Worm (Caenorhabditis elegans) whole organism, L4 larva: ENCODE measurements around the gene twk-3.

Experiments
- F26F4.8 ChIP-seq: fragments of 200-800 bp; sonication (Bioruptor generic); conservative IDR thresholded peaks from 2 replicates; pipeline ENCODE4 v1.3.6; 2022; ENCODE audit warnings: missing genetic modification characterization, missing compliant biosample characterization
- F37D6.2 ChIP-seq: sonication (generic microtip); optimal IDR thresholded peaks from 2 replicates; lab custom pipeline; 2016; ENCODE audit warnings: mild to moderate bottlenecking, missing genetic modification characterization, missing compliant biosample characterization
- F44E2.7 ChIP-seq: fragments of 200-800 bp; sonication (Bioruptor generic); IDR thresholded peaks from 2 replicates; pipeline ENCODE4 v2.1.2; 2022; ENCODE audit warnings: missing genetic modification characterization, missing compliant biosample characterization
- R02D3.7 ChIP-seq: fragments of 150-350 bp; sonication (generic microtip); optimal IDR thresholded peaks from 3 replicates; lab custom pipeline; 2014; ENCODE audit warnings: missing biosample characterization, missing genetic modification characterization
- T20F7.1 ChIP-seq: fragments of 200-800 bp; sonication (Bioruptor generic); optimal IDR thresholded peaks from 2 replicates; lab custom pipeline; 2018; ENCODE audit warnings: mild to moderate bottlenecking, missing genetic modification characterization, missing compliant biosample characterization
- Y48G9A.11 ChIP-seq: fragments of 200-800 bp; sonication (Bioruptor generic); IDR thresholded peaks from 2 replicates; pipeline ENCODE4 v1.3.6; 2022; ENCODE audit warnings: missing genetic modification reagents, missing genetic modification characterization, missing compliant biosample characterization
- aly-2 ChIP-seq: sonication (generic microtip); optimal IDR thresholded peaks from 2 replicates; lab custom pipeline; 2018; ENCODE audit warnings: missing biosample characterization, missing genetic modification characterization
- ceh-20 ChIP-seq: fragments of 200-800 bp; sonication (Bioruptor generic); IDR thresholded peaks from 2 replicates; pipeline ENCODE4 v1.3.6; 2022; ENCODE audit warnings: missing genetic modification reagents, missing genetic modification characterization, missing compliant biosample characterization
- ceh-28 ChIP-seq: fragments of 150-350 bp; optimal IDR thresholded peaks from 2 replicates; lab custom pipeline; 2014; ENCODE audit warnings: missing biosample characterization, missing genetic modification reagents, missing genetic modification characterization
- ces-1 ChIP-seq: fragments of 150-350 bp; sonication (generic microtip); optimal IDR thresholded peaks from 4 replicates; lab custom pipeline; 2014; ENCODE audit warnings: missing biosample characterization, missing genetic modification reagents, missing genetic modification characterization
- daf-16 ChIP-seq, 3 experiments: sonication (generic microtip); optimal IDR thresholded peaks; 2 replicates each; lab custom pipeline; 2016 to 2017; ENCODE audit warnings: missing genetic modification characterization in 3 of 3, missing genetic modification reagents in 3 of 3, mild to moderate bottlenecking in 2 of 3, missing compliant biosample characterization in 2 of 3, missing biosample characterization in 1 of 3, moderate library complexity in 1 of 3
- daf-8 ChIP-seq: fragments of 200-800 bp; sonication (Bioruptor generic); IDR thresholded peaks from 2 replicates; pipeline ENCODE4 v1.3.6; 2022; ENCODE audit warnings: missing genetic modification characterization, missing compliant biosample characterization
- dpl-1 ChIP-seq: fragments of 150-350 bp; optimal IDR thresholded peaks from 2 replicates; lab custom pipeline; 2014; ENCODE audit warnings: missing biosample characterization, missing genetic modification reagents, missing genetic modification characterization
- duxl-1 ChIP-seq: sonication (generic microtip); optimal IDR thresholded peaks from 2 replicates; lab custom pipeline; 2016; ENCODE audit warnings: mild to moderate bottlenecking, missing genetic modification characterization, moderate library complexity, missing compliant biosample characterization; ENCODE audit not compliant: poor library complexity
- dve-1 ChIP-seq: sonication (generic microtip); optimal IDR thresholded peaks from 2 replicates; lab custom pipeline; 2017; ENCODE audit warnings: antibody characterized with exemption, mild to moderate bottlenecking, missing genetic modification characterization, missing compliant biosample characterization; ENCODE audit not compliant: insufficient read depth
- egl-43 ChIP-seq: fragments of 200-800 bp; sonication (Bioruptor generic); IDR thresholded peaks from 2 replicates; pipeline ENCODE4 v1.3.6; 2022; ENCODE audit warnings: missing genetic modification reagents, missing genetic modification characterization, missing compliant biosample characterization
- fos-1 ChIP-seq: fragments of 150-350 bp; optimal IDR thresholded peaks from 2 replicates; lab custom pipeline; 2014; ENCODE audit warnings: missing biosample characterization, missing genetic modification characterization
- gei-8 ChIP-seq: fragments of 200-800 bp; sonication (Bioruptor generic); optimal IDR thresholded peaks from 2 replicates; lab custom pipeline; 2018; ENCODE audit warnings: mild to moderate bottlenecking, missing genetic modification characterization, missing compliant biosample characterization
- hif-1 ChIP-seq, 2 experiments: sonication (generic microtip); optimal IDR thresholded peaks; 2 replicates each; lab custom pipeline; 2016 to 2017; ENCODE audit warnings: missing compliant biosample characterization in 2 of 2, missing genetic modification characterization in 2 of 2, missing genetic modification reagents in 2 of 2, missing genotype in 2 of 2, mild to moderate bottlenecking in 1 of 2
- hlh-30 ChIP-seq: sonication (generic microtip); optimal IDR thresholded peaks from 2 replicates; lab custom pipeline; 2017; ENCODE audit warnings: antibody characterized with exemption, mild to moderate bottlenecking, missing genetic modification characterization, missing compliant biosample characterization; ENCODE audit not compliant: insufficient read depth
- hmg-1.1 ChIP-seq: fragments of 200-800 bp; sonication (Bioruptor generic); IDR thresholded peaks from 2 replicates; pipeline ENCODE4 v1.3.6; 2022; ENCODE audit warnings: missing genetic modification reagents, missing genetic modification characterization, missing compliant biosample characterization
- lin-1 ChIP-seq: fragments of 200-800 bp; sonication (Bioruptor generic); IDR thresholded peaks from 2 replicates; pipeline ENCODE4 v1.3.6; 2022; ENCODE audit warnings: missing genetic modification reagents, missing genetic modification characterization, missing compliant biosample characterization
- lsy-2 ChIP-seq, 2 experiments: fragments of 150-350 bp in 1 of 2; sonication (generic microtip) in 1 of 2; optimal IDR thresholded peaks; 2 replicates each; lab custom pipeline; 2014 to 2017; ENCODE audit warnings: missing biosample characterization in 2 of 2, missing genetic modification characterization in 2 of 2
- mxl-3 ChIP-seq: fragments of 200-800 bp; sonication (Bioruptor generic); optimal IDR thresholded peaks from 2 replicates; lab custom pipeline; 2018; ENCODE audit warnings: mild to moderate bottlenecking, missing genetic modification characterization, missing compliant biosample characterization
- nhr-10 ChIP-seq: fragments of 150-350 bp; optimal IDR thresholded peaks from 2 replicates; lab custom pipeline; 2014; ENCODE audit warnings: missing biosample characterization, missing genetic modification characterization
- nhr-28 ChIP-seq: fragments of 150-350 bp; optimal IDR thresholded peaks from 2 replicates; lab custom pipeline; 2014; ENCODE audit warnings: missing biosample characterization, missing genetic modification characterization
- nhr-41 ChIP-seq: fragments of 200-800 bp; sonication (Bioruptor generic); IDR thresholded peaks from 2 replicates; pipeline ENCODE4 v1.3.6; 2022; ENCODE audit warnings: missing genetic modification reagents, missing genetic modification characterization, missing compliant biosample characterization
- pha-4 ChIP-seq, 2 experiments: fragments of 150-350 bp in 1 of 2; fragments of 200-800 bp in 1 of 2; sonication (Bioruptor generic) in 1 of 2; IDR thresholded peaks in 1 of 2; optimal IDR thresholded peaks in 1 of 2; 2 replicates each; pipeline versions ENCODE4 v1.3.6 to Lab custom; 2014 to 2022; ENCODE audit warnings: missing genetic modification characterization in 2 of 2, missing genetic modification reagents in 2 of 2, missing biosample characterization in 1 of 2, missing compliant biosample characterization in 1 of 2
- pqm-1 ChIP-seq: sonication (generic microtip); optimal IDR thresholded peaks from 2 replicates; lab custom pipeline; 2017; ENCODE audit warnings: missing biosample characterization, missing genetic modification characterization
- skn-1 ChIP-seq: fragments of 150-350 bp; optimal IDR thresholded peaks from 2 replicates; lab custom pipeline; 2014; ENCODE audit warnings: missing biosample characterization, missing genetic modification characterization
- unc-62 ChIP-seq, 3 experiments: fragments of 150-350 bp in 1 of 3; sonication (generic microtip); optimal IDR thresholded peaks in 2 of 3; peaks in 1 of 3; 1 replicate in 1 of 3; 2 replicates in 2 of 3; lab custom pipeline; 2014 to 2017; ENCODE audit warnings: missing biosample characterization in 3 of 3, missing genetic modification characterization in 3 of 3, missing genetic modification reagents in 3 of 3, missing genotype in 1 of 3

Gene twk-3

ce11 chrII:8181437-8181836, 31.1 kb downstream of the twk-3 start, which contains the start of gene dylt-3:
Gene dylt-3 (plus strand): TSS chrII:8181737.
- TF ChIP-seq pha-4 (GFP tag; IDR thresholded peaks at IDR 0.05; lab: Robert Waterston, UW) = no peak
- no peak for TF ChIP-seq pha-4 (tag; optimal IDR thresholded peaks at IDR 0.05; lab: Kevin White, UChicago)
- no peak for TF ChIP-seq daf-16 (GFP tag; optimal IDR thresholded peaks at IDR 0.05; lab: Kevin White, UChicago)
- no peak for TF ChIP-seq daf-16 (tag; optimal IDR thresholded peaks at IDR 0.05; lab: Kevin White, UChicago)
- no peak for TF ChIP-seq gei-8 (GFP tag; lab: Kevin White, UChicago)
- no peak for TF ChIP-seq duxl-1 (tag; lab: Kevin White, UChicago)
- TF ChIP-seq nhr-41 (GFP tag; lab: Robert Waterston, UW) = no peak
- no peak for TF ChIP-seq mxl-3 (GFP tag; lab: Kevin White, UChicago)
- no peak for TF ChIP-seq R02D3.7 (tag; lab: Kevin White, UChicago)
- no peak for TF ChIP-seq dpl-1 (GFP tag; lab: Kevin White, UChicago)
- TF ChIP-seq F44E2.7 (GFP tag; lab: Robert Waterston, UW) = no peak
- TF ChIP-seq pqm-1 (tag; lab: Kevin White, UChicago) = no peak
- no peak for TF ChIP-seq F37D6.2 (tag; lab: Kevin White, UChicago)
- no peak for TF ChIP-seq ceh-28 (tag; lab: Kevin White, UChicago)
- TF ChIP-seq hif-1 (tag; optimal IDR thresholded peaks at IDR 0.05; lab: Kevin White, UChicago) = no peak
- TF ChIP-seq hmg-1.1 (GFP tag; lab: Robert Waterston, UW) = no peak
- TF ChIP-seq nhr-10 (tag; lab: Kevin White, UChicago) = no peak
- TF ChIP-seq ces-1 (GFP tag; lab: Kevin White, UChicago) = no peak
- no peak for TF ChIP-seq egl-43 (GFP tag; lab: Robert Waterston, UW)
- no peak for TF ChIP-seq fos-1 (tag; lab: Kevin White, UChicago)

- TF ChIP-seq T20F7.1 = no peak
- no peak for TF ChIP-seq F26F4.8 (GFP tag; lab: Robert Waterston, UW)
- TF ChIP-seq daf-8 (GFP tag; lab: Robert Waterston, UW) = no peak
- no peak for TF ChIP-seq daf-16 (GFP tag; optimal IDR thresholded peaks at IDR 0.05; lab: Kevin White, UChicago)
- no peak for TF ChIP-seq daf-16 (tag; optimal IDR thresholded peaks at IDR 0.05; lab: Kevin White, UChicago)
- no peak for TF ChIP-seq ceh-20 (GFP tag; lab: Robert Waterston, UW)
- TF ChIP-seq dve-1 (tag; lab: Kevin White, UChicago) = no peak
- TF ChIP-seq skn-1 (tag; lab: Kevin White, UChicago) = no peak
- TF ChIP-seq mxl-3 (GFP tag; lab: Kevin White, UChicago) = no peak
- no peak for TF ChIP-seq F37D6.2 (tag; lab: Kevin White, UChicago)
- no peak for TF ChIP-seq aly-2
- TF ChIP-seq lin-1 (GFP tag; lab: Robert Waterston, UW) = no peak
- no peak for TF ChIP-seq Y48G9A.11 (GFP tag; lab: Robert Waterston, UW)
- no peak for TF ChIP-seq hlh-30 (tag; lab: Kevin White, UChicago)
- no peak for TF ChIP-seq lsy-2 (tag; optimal IDR thresholded peaks at IDR 0.05; lab: Kevin White, UChicago)
Observed at ce11 chrII:8180281-8180680, 32.3 kb downstream of the twk-3 start, which contains the start of gene T05C12.4. Gene T05C12.4 (minus strand): TSS chrII:8180381.

DNA sequence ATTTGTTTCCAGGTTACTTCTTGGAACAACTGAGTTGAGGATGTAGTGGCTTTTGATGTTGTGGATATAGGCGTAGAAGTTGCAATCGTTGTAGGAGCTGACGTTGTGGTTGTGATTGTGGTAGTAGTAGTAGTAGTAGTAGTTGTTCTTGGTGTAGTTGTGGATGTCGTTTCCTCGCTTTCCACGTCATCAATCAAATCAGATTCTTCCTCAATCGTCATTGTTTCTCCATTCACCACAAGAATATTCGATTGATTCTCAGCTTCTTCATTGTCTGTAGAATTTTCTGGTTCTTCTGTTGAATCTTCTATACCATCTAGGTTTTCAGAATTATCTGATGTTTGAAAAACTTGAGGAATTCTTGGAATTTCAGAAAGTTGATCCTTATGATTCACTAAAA, 34.0 kb downstream of the twk-3 start:
- TF ChIP-seq nhr-28 (no peak), unc-62 (GFP tag; optimal IDR thresholded peaks at IDR 0.05 in 1 of 2; lab: Kevin White, UChicago) (peak in 1 of 2 experiments; percentile 91), unc-62 (tag; optimal IDR thresholded peaks at IDR 0.05; lab: Kevin White, UChicago) (no peak)

DNA sequence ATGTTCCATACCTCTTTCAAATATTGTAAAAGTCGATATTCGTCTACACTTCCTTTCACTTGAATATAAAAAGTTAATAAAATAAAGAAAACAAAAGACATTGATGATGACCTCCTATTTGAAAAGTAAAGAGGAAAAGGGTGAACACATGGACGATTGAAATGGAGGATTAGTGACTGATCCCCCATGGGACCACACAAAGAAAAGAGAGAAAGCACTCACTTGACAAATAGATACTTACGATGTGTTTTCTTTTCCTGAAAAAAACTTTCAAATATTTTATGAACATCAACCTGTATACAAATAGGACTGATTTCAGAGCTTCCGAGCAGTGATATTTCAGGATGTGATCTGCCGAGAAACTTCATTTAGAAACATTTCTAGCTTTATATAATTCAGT, 35.5 kb downstream of the twk-3 start, which contains the start of gene acr-14:
acr-14 (minus strand) TSS at position 101 of the 400 bp plus-strand sequence.
- no peak for TF ChIP-seq nhr-41 (GFP tag; lab: Robert Waterston, UW)
